Fruit fly (Drosophila melanogaster) whole organism, embryonic: Measurements from ENCODE around the gene asl.

Experiments
- Aef1 ChIP-seq: fragments of 200-800 bp; sonication (Bioruptor generic); IDR thresholded peaks from 3 replicates; pipeline ENCODE4 v1.3.6; 2022; ENCODE audit warnings: missing biosample characterization, missing genetic modification characterization
- Atf-2 ChIP-seq: fragments of 200-800 bp; sonication (Bioruptor generic); optimal IDR thresholded peaks from 2 replicates; lab custom pipeline; 2016; ENCODE audit warnings: missing biosample characterization, missing genetic modification characterization
- B-H1 ChIP-seq: fragments of 200-800 bp; sonication (Bioruptor generic); IDR thresholded peaks from 3 replicates; pipeline ENCODE4 v1.3.6; 2022; ENCODE audit warnings: missing biosample characterization, missing genetic modification characterization
- Blimp-1 ChIP-seq: fragments of 200-800 bp; sonication (Bioruptor generic); optimal IDR thresholded peaks from 3 replicates; lab custom pipeline; 2018; ENCODE audit warnings: missing biosample characterization, missing genetic modification characterization, mild to moderate bottlenecking, moderate library complexity, missing genetic modification reagents
- CG10274 ChIP-seq: fragments of 200-800 bp; sonication (Bioruptor generic); optimal IDR thresholded peaks from 3 replicates; lab custom pipeline; 2017; ENCODE audit warnings: missing biosample characterization, mild to moderate bottlenecking, missing genetic modification characterization
- CG10654 ChIP-seq: fragments of 200-800 bp; sonication (Bioruptor generic); optimal IDR thresholded peaks from 2 replicates; lab custom pipeline; 2016; ENCODE audit warnings: missing biosample characterization, missing genetic modification characterization
- CG11247 ChIP-seq: fragments of 200-800 bp; sonication (Bioruptor generic); IDR thresholded peaks from 2 replicates; pipeline ENCODE4 v1.3.6; 2022; ENCODE audit warnings: missing biosample characterization, missing genetic modification characterization
- CG12104 ChIP-seq: fragments of 200-800 bp; sonication (Bioruptor generic); optimal IDR thresholded peaks from 3 replicates; lab custom pipeline; 2016; ENCODE audit warnings: missing biosample characterization, missing genetic modification characterization
- CG15696 ChIP-seq: fragments of 200-800 bp; sonication (Bioruptor generic); optimal IDR thresholded peaks from 2 replicates; lab custom pipeline; 2019; ENCODE audit warnings: missing biosample characterization, mild to moderate bottlenecking, missing genetic modification characterization, moderate library complexity
- CG16863 ChIP-seq: fragments of 200-800 bp; sonication (Bioruptor generic); optimal IDR thresholded peaks from 3 replicates; lab custom pipeline; 2016; ENCODE audit warnings: missing biosample characterization, missing genetic modification characterization
- CG17829 ChIP-seq: fragments of 200-800 bp; optimal IDR thresholded peaks from 2 replicates; lab custom pipeline; 2019; ENCODE audit warnings: missing biosample characterization, mild to moderate bottlenecking, missing genetic modification characterization, moderate library complexity
- CG1832 ChIP-seq: fragments of 200-800 bp; sonication (Bioruptor generic); optimal IDR thresholded peaks from 2 replicates; lab custom pipeline; 2017; ENCODE audit warnings: missing biosample characterization, mild to moderate bottlenecking, missing genetic modification characterization, inconsistent platforms
- CG2712 ChIP-seq: fragments of 200-800 bp; optimal IDR thresholded peaks from 3 replicates; lab custom pipeline; 2019; ENCODE audit warnings: missing biosample characterization, mild to moderate bottlenecking, missing genetic modification characterization, moderate library complexity
- CG3163 ChIP-seq: fragments of 200-800 bp; sonication (Bioruptor generic); optimal IDR thresholded peaks from 3 replicates; lab custom pipeline; 2016; ENCODE audit warnings: missing biosample characterization, missing genetic modification characterization
- CG34422 ChIP-seq: fragments of 200-800 bp; sonication (Bioruptor generic); IDR thresholded peaks from 3 replicates; pipeline ENCODE4 v1.3.6; 2022; ENCODE audit warnings: missing biosample characterization, missing genetic modification characterization
- CG43689 ChIP-seq: fragments of 200-800 bp; sonication (Bioruptor generic); IDR thresholded peaks from 2 replicates; pipeline ENCODE4 v1.3.6; 2022; ENCODE audit warnings: missing biosample characterization, missing genetic modification characterization
- CG4617 ChIP-seq: fragments of 200-800 bp; sonication (Bioruptor generic); optimal IDR thresholded peaks from 3 replicates; lab custom pipeline; 2016; ENCODE audit warnings: missing biosample characterization, missing genetic modification characterization, borderline replicate concordance
- CG4707 ChIP-seq: fragments of 200-800 bp; sonication (Bioruptor generic); optimal IDR thresholded peaks from 2 replicates; lab custom pipeline; 2018; ENCODE audit warnings: missing biosample characterization, mild to moderate bottlenecking, missing genetic modification characterization, moderate library complexity
- CG4730 ChIP-seq: fragments of 200-800 bp; sonication (Bioruptor generic); IDR thresholded peaks from 2 replicates; pipeline ENCODE4 v1.3.6; 2022; ENCODE audit warnings: missing biosample characterization, missing genetic modification characterization
- CG7839 ChIP-seq: fragments of 200-800 bp; sonication (Bioruptor generic); optimal IDR thresholded peaks from 3 replicates; lab custom pipeline; 2018; ENCODE audit warnings: missing biosample characterization, mild to moderate bottlenecking, missing genetic modification characterization, moderate library complexity
- CTCF ChIP-seq: fragments of 200-800 bp; sonication (Bioruptor generic); optimal IDR thresholded peaks from 2 replicates; lab custom pipeline; 2017; ENCODE audit warnings: missing biosample characterization, mild to moderate bottlenecking, missing genetic modification characterization, moderate library complexity
- CrebB ChIP-seq: fragments of 200-800 bp; sonication (Bioruptor generic); optimal IDR thresholded peaks from 3 replicates; lab custom pipeline; 2018; ENCODE audit warnings: missing biosample characterization, mild to moderate bottlenecking, missing genetic modification characterization
- Doc3 ChIP-seq: fragments of 200-800 bp; sonication (Bioruptor generic); IDR thresholded peaks from 3 replicates; pipeline ENCODE4 v1.3.6; 2022; ENCODE audit warnings: missing biosample characterization, missing genetic modification characterization; ENCODE audit not compliant: partially characterized antibody
- E2f1 ChIP-seq: fragments of 200-800 bp; sonication (Bioruptor generic); IDR thresholded peaks from 2 replicates; pipeline ENCODE4 v1.3.6; 2022; ENCODE audit warnings: missing biosample characterization, missing genetic modification characterization
- Hr39 ChIP-seq: fragments of >200 bp; optimal IDR thresholded peaks from 2 replicates; lab custom pipeline; 2017
- Lhr ChIP-seq: fragments of 200-800 bp; sonication (Bioruptor generic); optimal IDR thresholded peaks from 3 replicates; lab custom pipeline; 2017; ENCODE audit warnings: mild to moderate bottlenecking, missing biosample characterization, missing genetic modification reagents, missing genetic modification characterization
- Med ChIP-seq: fragments of 200-800 bp; sonication (Bioruptor generic); peaks from one replicate; lab custom pipeline; 2016; ENCODE audit warnings: missing biosample characterization, missing genetic modification characterization, mild to moderate bottlenecking, inconsistent platforms, moderate library complexity
- Mes4 ChIP-seq: fragments of 200-800 bp; sonication (Bioruptor generic); optimal IDR thresholded peaks from 2 replicates; lab custom pipeline; 2016; ENCODE audit warnings: missing biosample characterization, missing genetic modification characterization
- Optix ChIP-seq: fragments of 200-800 bp; sonication (Bioruptor generic); IDR thresholded peaks from 3 replicates; pipeline ENCODE4 v1.3.6; 2022; ENCODE audit warnings: missing biosample characterization, missing genetic modification characterization
- Pdp1 ChIP-seq, 2 experiments: fragments of 200-800 bp; sonication (Bioruptor generic); optimal IDR thresholded peaks; 3 replicates each; lab custom pipeline; 2016; ENCODE audit warnings: missing biosample characterization in 2 of 2, missing genetic modification characterization in 2 of 2, mild to moderate bottlenecking in 1 of 2, moderate library complexity in 1 of 2
- Poxn ChIP-seq: fragments of 200-800 bp; sonication (Bioruptor generic); IDR thresholded peaks from 2 replicates; pipeline ENCODE4 v1.3.6; 2022; ENCODE audit warnings: missing biosample characterization, missing genetic modification characterization
- ase ChIP-seq: fragments of 200-800 bp; sonication (Bioruptor generic); IDR thresholded peaks from 3 replicates; pipeline ENCODE4 v1.3.6; 2022; ENCODE audit warnings: missing biosample characterization, missing genetic modification characterization
- bab2 ChIP-seq: fragments of 200-800 bp; sonication (Bioruptor generic); optimal IDR thresholded peaks from 2 replicates; lab custom pipeline; 2016; ENCODE audit warnings: missing biosample characterization, missing genetic modification characterization
- btn ChIP-seq: fragments of 200-800 bp; sonication (Bioruptor generic); optimal IDR thresholded peaks from 2 replicates; lab custom pipeline; 2016; ENCODE audit warnings: missing biosample characterization, missing genetic modification characterization
- crol ChIP-seq: fragments of 200-800 bp; sonication (Bioruptor generic); IDR thresholded peaks from 2 replicates; pipeline ENCODE4 v1.3.6; 2022; ENCODE audit warnings: missing biosample characterization, missing genetic modification characterization
- dm ChIP-seq: fragments of 200-800 bp; sonication (Bioruptor generic); optimal IDR thresholded peaks from 3 replicates; lab custom pipeline; 2016; ENCODE audit warnings: missing biosample characterization, missing genetic modification characterization
- ems ChIP-seq: fragments of 200-800 bp; sonication (Bioruptor generic); optimal IDR thresholded peaks from 3 replicates; lab custom pipeline; 2016; ENCODE audit warnings: missing biosample characterization, missing genetic modification characterization
- fu2 ChIP-seq: fragments of 200-800 bp; sonication (Bioruptor generic); optimal IDR thresholded peaks from 2 replicates; lab custom pipeline; 2016; ENCODE audit warnings: missing biosample characterization, missing genetic modification characterization
- gt ChIP-seq: fragments of 200-800 bp; sonication (Bioruptor generic); IDR thresholded peaks from 2 replicates; pipeline ENCODE4 v1.3.6; 2022; ENCODE audit warnings: missing biosample characterization, missing genetic modification characterization
- hbn ChIP-seq: fragments of 200-800 bp; sonication (Bioruptor generic); IDR thresholded peaks from 2 replicates; pipeline ENCODE4 v1.3.6; 2022; ENCODE audit warnings: missing biosample characterization, missing genetic modification characterization; ENCODE audit not compliant: partially characterized antibody
- maf-S ChIP-seq: fragments of 200-800 bp; sonication (Bioruptor generic); optimal IDR thresholded peaks from 2 replicates; lab custom pipeline; 2016; ENCODE audit warnings: missing biosample characterization, missing genetic modification characterization
- mam ChIP-seq: fragments of 200-800 bp; sonication (Bioruptor generic); optimal IDR thresholded peaks from 3 replicates; lab custom pipeline; 2016; ENCODE audit warnings: missing biosample characterization, missing genetic modification characterization
- row ChIP-seq: fragments of 200-800 bp; sonication (Bioruptor generic); IDR thresholded peaks from 3 replicates; pipeline ENCODE4 v1.3.6; 2022; ENCODE audit warnings: missing biosample characterization, missing genetic modification characterization
- sqz ChIP-seq: fragments of 200-800 bp; sonication (Bioruptor generic); optimal IDR thresholded peaks from 3 replicates; lab custom pipeline; 2018; ENCODE audit warnings: missing biosample characterization, mild to moderate bottlenecking, missing genetic modification characterization
- ttk ChIP-seq: fragments of 200-800 bp; sonication (Bioruptor generic); IDR thresholded peaks from 2 replicates; pipeline ENCODE4 v2.1.2; 2022; ENCODE audit warnings: missing biosample characterization, missing genetic modification characterization

The asl gene

DNA sequence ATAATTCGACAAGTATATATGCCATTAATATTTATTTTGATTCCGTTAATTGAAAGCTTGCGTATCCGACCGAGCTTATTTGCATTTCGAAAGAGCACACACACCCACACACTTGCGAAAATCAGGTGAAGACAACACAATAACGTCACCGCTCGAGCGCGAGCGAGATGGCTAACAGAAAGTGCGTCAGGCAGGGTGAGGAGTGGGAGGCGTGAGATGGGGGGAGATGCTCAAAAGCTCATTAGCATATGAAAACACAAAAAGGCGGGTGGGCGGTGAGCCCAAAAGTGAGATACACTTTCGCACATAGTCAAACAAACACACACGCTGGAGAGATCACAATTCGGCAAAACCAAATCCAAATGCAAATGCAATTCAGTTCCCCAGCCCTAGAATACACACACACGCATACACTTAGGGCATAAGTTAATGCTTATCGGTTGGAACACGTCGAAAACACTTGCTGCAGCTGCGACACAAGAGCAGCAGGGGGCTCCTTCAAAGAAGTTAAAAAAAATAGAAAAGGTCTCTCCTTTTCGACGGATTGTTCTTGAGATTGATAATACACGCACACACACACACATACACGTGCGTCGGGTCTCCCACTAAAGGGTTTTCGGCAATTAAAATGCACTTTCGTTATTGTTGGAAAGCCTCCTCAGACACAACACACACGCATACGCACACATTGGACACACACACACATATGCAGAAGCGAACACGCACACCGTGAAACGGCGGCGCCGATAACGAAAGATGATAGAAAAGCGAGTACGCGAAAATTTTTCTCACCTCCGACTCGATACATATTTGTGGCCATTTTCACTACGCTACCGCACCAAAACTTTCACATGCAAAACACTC lies 41.6 kb upstream of the asl start (continued):
- TF ChIP-seq CG15696 (tag; lab: Kevin White, UChicago) (no peak), B-H1 (GFP tag; lab: Robert Waterston, UW) (no peak), Pdp1 (GFP tag; optimal IDR thresholded peaks at IDR 0.05; lab: Kevin White, UChicago) (peak in 1 of 2 experiments; percentile 45), CG1832 (peak; percentile 49), E2f1 (GFP tag; lab: Robert Waterston, UW) (no peak), Blimp-1 (GFP tag; lab: Kevin White, UChicago) (peak; percentile 16), crol (GFP tag; lab: Robert Waterston, UW) (peak; percentile 72), hbn (GFP tag; lab: Robert Waterston, UW) (no peak), row (GFP tag; lab: Robert Waterston, UW) (no peak), mam (no peak)

DNA sequence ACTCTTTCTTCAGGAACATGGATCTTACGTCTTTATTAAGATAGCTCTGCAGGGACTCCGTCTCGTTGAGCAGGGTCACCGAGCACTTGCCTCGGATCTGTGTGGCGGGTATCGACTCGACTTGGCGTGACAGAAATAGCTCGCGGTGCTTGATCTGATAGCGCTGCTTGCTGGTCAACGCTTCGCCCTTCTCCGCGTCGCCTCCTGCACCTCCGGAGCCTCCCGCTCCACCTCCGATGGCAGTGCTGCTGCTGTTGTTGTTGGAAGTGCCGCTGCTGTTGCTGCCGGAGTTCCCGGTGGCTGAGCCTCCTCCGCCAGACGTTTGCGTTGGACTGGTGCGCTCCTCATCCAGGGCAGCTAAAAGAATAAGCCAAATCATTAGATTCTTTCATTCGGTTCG lies 37.1 kb upstream of the asl start:
- no peak for TF ChIP-seq dm (GFP tag; lab: Kevin White, UChicago)
- TF ChIP-seq Med = peak; percentile 60
- TF ChIP-seq, all 482 proteins: peak for 1

DNA sequence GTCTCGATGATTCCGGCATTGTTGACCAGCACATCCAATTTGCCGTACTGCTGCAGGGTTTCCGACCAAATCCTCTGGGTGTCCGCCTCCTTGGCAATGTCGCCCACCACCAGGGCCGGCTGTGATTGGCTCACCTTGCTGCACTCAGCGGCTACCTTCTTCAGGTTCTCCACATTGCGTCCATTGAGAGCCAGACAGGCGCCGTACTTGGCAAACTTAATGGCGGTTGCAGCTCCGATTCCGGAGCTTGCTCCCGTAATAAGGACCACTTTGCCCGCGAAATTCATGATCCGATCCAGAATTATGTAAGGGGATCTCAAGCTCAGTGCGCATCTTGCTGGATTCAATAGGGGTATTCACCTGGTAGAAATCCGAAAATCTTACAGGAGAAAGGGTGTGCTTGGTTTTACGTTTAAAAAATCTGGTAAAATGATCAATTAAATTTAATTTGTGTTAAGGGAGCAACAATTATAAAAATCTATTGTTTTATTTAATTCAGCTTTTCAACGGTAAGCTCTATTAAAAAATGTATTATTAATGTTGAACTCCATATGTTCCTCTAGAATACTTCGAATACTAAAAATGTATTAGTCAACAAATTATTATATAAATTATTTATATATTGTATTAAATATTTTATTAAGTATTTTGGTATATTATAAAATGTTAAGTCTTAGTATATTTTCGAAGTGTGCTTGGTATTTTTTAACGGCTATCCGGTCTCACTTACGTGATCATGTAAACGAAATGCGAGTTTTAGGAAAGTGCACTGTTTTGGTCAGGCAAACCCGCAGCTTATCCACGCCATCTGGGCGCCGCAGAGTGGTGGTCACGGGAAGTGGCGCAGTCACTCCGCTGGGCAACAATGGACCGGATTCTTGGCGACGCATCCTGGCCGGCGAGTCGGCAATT lies 30.4 kb upstream of the asl start, which contains the start of the genes CG31548 and CG12170:
TSS of gene CG31548 (minus strand) at position 334 of the 912 bp plus-strand sequence.
TSS of gene CG12170 (plus strand) at position 716 of the 912 bp plus-strand sequence.
- TF ChIP-seq Poxn (GFP tag; lab: Robert Waterston, UW) (no peak), Doc3 (GFP tag; lab: Robert Waterston, UW) (no peak), CG12104 (GFP tag; lab: Kevin White, UChicago) (no peak), CG43689 (GFP tag; lab: Robert Waterston, UW) (no peak), CG4707 (GFP tag; lab: Kevin White, UChicago) (no peak), Aef1 (0 out of 3 replicates have a peak, but pooled peaks have one; percentile 18), CTCF (no peak), Mes4 (GFP tag; lab: Kevin White, UChicago) (no peak), gt (GFP tag; lab: Robert Waterston, UW) (no peak), CG2712 (tag; lab: Kevin White, UChicago) (peak; percentile 77), Hr39 (lab: Kevin White, UChicago) (no peak), ttk (0 out of 2 replicates have a peak, but pooled peaks have one; percentile 15), CG16863 (GFP tag; lab: Kevin White, UChicago) (peak; percentile 27), ems (GFP tag; lab: Kevin White, UChicago) (no peak), CG10654 (peak; percentile 30), sqz (no peak), CG4730 (GFP tag; lab: Robert Waterston, UW) (no peak), bab2 (GFP tag; lab: Kevin White, UChicago) (peak; percentile 5), Atf-2 (GFP tag; lab: Kevin White, UChicago) (no peak), Lhr (GFP tag; lab: Kevin White, UChicago) (peak; percentile 19), CG17829 (tag; lab: Kevin White, UChicago) (peak; percentile 62), CG10274 (no peak), CG3163 (GFP tag; lab: Kevin White, UChicago) (no peak), CG4617 (no peak), maf-S (no peak), ase (GFP tag; lab: Robert Waterston, UW) (no peak), btn (GFP tag; lab: Kevin White, UChicago) (no peak), CrebB (tag; lab: Kevin White, UChicago) (no peak), CG34422 (GFP tag; lab: Robert Waterston, UW) (0 out of 3 replicates have a peak, but pooled peaks have one; percentile 16), CG11247 (GFP tag; lab: Robert Waterston, UW) (no peak), fu2 (GFP tag; lab: Kevin White, UChicago) (no peak), CG7839 (tag; lab: Kevin White, UChicago) (no peak), Optix (GFP tag; lab: Robert Waterston, UW) (no peak)
